Worm (Caenorhabditis elegans): ENCODE measurements around the gene exc-15.

The exc-15 gene

DNA sequence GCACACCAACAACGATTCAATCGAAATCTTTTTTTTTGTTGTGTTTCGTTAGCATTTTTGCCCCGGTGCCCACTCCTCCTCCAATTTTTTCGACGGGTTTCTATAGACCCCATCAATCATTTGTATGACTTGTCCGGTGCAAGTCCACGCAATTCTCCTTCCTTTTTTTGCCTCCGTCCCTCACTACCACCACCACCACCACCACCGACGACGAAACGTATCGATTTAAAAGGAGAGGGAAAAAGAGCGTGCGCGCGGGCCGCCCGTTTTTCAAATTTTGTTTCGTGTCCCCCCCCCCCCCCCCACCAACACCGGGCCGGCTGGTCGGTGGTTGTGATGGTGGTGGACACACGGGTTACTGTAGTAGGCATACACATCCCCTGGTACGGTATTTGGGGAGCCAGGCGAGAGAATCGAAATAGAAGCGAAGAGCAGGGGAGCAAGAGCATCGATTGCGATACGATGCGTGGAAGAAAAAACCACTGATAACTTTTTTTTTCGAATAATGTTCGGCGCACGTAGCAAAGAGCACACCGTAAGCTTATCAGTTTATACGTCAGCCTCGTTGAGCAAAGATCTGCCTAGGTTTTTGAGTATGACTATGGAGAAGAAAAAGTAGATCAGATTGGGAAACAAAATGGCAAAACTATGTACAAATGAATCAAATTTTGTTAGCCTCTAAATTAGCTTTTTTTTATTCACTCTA is 12.0 kb downstream of the exc-15 start:
- TF ChIP-seq che-1 (tag; optimal IDR thresholded peaks at IDR 0.05), result peak; percentile 51
- TF ChIP-seq unc-55 (GFP tag; optimal IDR thresholded peaks at IDR 0.05), result peak; percentile 90
- no peak for TF ChIP-seq lim-6 (tag; optimal IDR thresholded peaks at IDR 0.05)

DNA sequence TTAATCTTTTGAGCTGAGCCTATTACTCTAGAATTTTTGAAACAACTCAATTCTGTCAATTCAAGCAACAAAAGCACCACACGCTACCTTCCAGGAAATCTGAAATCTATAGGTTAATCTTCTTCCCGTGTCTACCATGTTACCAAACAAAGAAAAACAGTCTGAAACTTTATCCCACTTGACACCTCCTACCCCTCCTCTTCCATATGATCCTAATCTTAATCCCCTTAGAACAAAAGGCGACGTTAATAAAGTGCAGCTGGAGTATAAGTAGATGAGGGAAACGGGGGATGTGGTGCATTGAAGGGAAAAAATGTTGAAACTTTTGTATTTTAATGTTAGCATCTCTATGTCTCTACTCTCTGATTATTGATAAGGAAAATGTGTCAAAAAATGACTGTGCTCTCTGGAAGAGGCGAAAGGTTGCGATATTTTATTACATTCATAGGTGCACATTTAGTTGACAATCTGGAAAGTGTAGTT is 12.9 kb downstream of the exc-15 start:
- TF ChIP-seq ceh-19 (GFP tag; optimal IDR thresholded peaks at IDR 0.05) (no peak), ama-1 (optimal IDR thresholded peaks at IDR 0.05) (no peak), unc-55 (GFP tag; optimal IDR thresholded peaks at IDR 0.05) (no peak), nhr-232 (tag; optimal IDR thresholded peaks at IDR 0.05) (no peak), hlh-15 (tag; optimal IDR thresholded peaks at IDR 0.05) (no peak), sox-4 (tag; optimal IDR thresholded peaks at IDR 0.05) (no peak), elt-4 (tag; optimal IDR thresholded peaks at IDR 0.05) (no peak), pat-9 (tag; optimal IDR thresholded peaks at IDR 0.05) (no peak), lim-6 (tag; optimal IDR thresholded peaks at IDR 0.05) (no peak)

DNA sequence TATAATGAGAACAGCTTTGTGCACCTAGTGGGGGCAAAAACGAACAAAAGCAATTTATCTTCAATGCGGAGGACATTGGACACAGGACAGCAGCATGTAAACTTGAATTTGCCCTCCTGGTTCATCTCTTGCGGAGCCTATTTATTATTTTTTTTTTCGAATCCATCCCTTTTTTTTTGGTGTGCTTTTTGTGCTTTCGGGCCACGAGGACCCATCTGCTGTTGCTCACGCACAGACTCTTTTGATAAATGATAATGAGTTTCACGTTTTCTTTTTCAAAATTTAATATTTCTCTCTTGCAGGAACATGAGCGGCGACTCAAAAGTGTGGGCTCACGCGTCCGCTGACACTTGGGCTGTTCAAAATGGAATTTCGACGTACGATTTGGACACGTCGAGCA is 13.9 kb downstream of the exc-15 start, which contains the start of gene unc-62:
TSS of gene unc-62 (plus strand) at position 301 of the 400 bp plus-strand sequence.
- no peak for TF ChIP-seq unc-86 (tag; optimal IDR thresholded peaks at IDR 0.05)
- no peak for TF ChIP-seq ceh-34 (tag; optimal IDR thresholded peaks at IDR 0.05)
- TF ChIP-seq unc-3 (GFP tag; conservative IDR thresholded peaks at IDR 0.05), result no peak
- TF ChIP-seq unc-3 (tag; optimal IDR thresholded peaks at IDR 0.05), result no peak
- no peak for TF ChIP-seq ceh-45 (GFP tag; IDR thresholded peaks at IDR 0.05)
- TF ChIP-seq dmd-4 (tag; optimal IDR thresholded peaks at IDR 0.05; ENCODE audit: borderline replicate concordance), result no peak
- TF ChIP-seq fkh-6 (tag; optimal IDR thresholded peaks at IDR 0.05), result no peak
- no peak for TF ChIP-seq elt-2 (tag; optimal IDR thresholded peaks at IDR 0.05)
- TF ChIP-seq unc-42 (tag; optimal IDR thresholded peaks at IDR 0.05), result no peak
- no peak for TF ChIP-seq ceh-22 (tag; optimal IDR thresholded peaks at IDR 0.05)
- TF ChIP-seq zip-5 (tag; optimal IDR thresholded peaks at IDR 0.05), result no peak
- TF ChIP-seq C38D4.7 (GFP tag; optimal IDR thresholded peaks at IDR 0.05), result no peak
- TF ChIP-seq syd-9 (tag; optimal IDR thresholded peaks at IDR 0.05), result no peak

DNA sequence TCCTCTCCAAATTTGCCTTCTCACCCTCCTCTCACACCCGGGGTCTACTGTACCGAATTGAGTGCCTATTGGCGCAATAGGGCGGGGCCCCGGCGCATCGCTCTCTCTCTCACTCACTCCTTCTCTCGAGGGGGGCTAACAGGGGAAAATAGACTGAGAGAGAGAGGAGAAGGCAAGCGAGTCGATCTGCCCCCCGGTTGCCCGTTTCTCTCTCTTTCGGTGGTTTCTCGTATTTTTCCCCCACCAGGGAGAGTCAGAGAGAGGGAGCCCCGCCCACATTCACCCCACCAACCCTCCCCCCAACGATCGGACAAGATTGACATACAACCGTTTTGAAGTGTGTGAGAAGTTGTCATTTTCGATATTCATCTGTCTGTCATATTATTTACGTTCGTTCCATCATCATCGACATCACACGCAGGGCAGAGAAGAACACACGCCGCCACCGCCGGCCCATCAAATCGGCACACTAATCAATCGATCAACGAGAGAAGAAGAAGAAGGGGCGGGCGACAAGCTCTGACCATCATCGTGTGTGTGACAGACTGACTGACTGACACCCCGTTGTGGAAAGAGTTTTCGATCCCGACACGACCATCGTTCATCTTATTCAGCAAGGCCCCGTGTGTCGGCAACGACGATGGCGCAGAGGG is 16.0 kb downstream of the exc-15 start:
- TF ChIP-seq ceh-31 (tag; optimal IDR thresholded peaks at IDR 0.05), result peak; percentile 12
- TF ChIP-seq fkh-10 (GFP tag; optimal IDR thresholded peaks at IDR 0.05), result no peak
- peak; percentile 25 for TF ChIP-seq lin-11 (tag; optimal IDR thresholded peaks at IDR 0.05)
- TF ChIP-seq pat-9 (tag; optimal IDR thresholded peaks at IDR 0.05), result peak; percentile 29
- TF ChIP-seq rnt-1 (tag; optimal IDR thresholded peaks at IDR 0.05), result no peak
- TF ChIP-seq ceh-6 (GFP tag; optimal IDR thresholded peaks at IDR 0.05), result peak; percentile 1
- peak; percentile 54 for TF ChIP-seq T23F11.4 (GFP tag; optimal IDR thresholded peaks at IDR 0.05)
- peak; percentile 100 for TF ChIP-seq unc-55 (GFP tag; optimal IDR thresholded peaks at IDR 0.05)
- peak; percentile 14 for TF ChIP-seq madf-2 (tag; optimal IDR thresholded peaks at IDR 0.05)
- TF ChIP-seq nfya-1 (tag; optimal IDR thresholded peaks at IDR 0.05), result peak; percentile 98
- TF ChIP-seq ref-2 (tag; optimal IDR thresholded peaks at IDR 0.05), result peak; percentile 18
- TF ChIP-seq pax-1 (tag; optimal IDR thresholded peaks at IDR 0.05), result no peak

DNA sequence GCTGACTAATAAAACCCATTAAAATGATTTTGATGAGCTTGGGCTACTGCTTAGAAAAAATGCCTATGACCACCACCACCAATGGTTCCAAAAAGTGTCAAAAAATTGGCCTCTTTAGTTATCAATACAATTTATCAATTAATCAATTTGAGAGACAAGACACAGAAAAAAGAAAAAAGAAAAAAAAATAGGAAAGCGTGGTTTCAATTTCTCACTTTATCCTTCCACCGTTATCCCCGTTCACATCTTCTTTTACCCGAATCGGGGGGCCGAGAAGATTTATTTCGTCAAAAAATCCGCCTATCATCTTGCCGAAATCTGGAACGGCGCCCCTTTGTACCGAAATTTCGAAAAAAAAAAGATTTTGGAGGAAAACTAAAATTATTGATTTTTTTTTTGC is 17.4 kb downstream of the exc-15 start:
- TF ChIP-seq elt-2 (tag; optimal IDR thresholded peaks at IDR 0.05) (no peak), sox-2 (GFP tag; IDR thresholded peaks at IDR 0.05) (no peak), C08G9.2 (tag; optimal IDR thresholded peaks at IDR 0.05) (no peak), ztf-16 (tag; optimal IDR thresholded peaks at IDR 0.05) (no peak), ceh-6 (GFP tag; optimal IDR thresholded peaks at IDR 0.05) (no peak), ahr-1 (tag; optimal IDR thresholded peaks at IDR 0.05) (no peak), ceh-9 (tag; optimal IDR thresholded peaks at IDR 0.05) (no peak), che-1 (tag; optimal IDR thresholded peaks at IDR 0.05) (no peak), ceh-34 (tag; optimal IDR thresholded peaks at IDR 0.05) (no peak), pqm-1 (tag; optimal IDR thresholded peaks at IDR 0.05) (no peak), F13H6.1 (tag; optimal IDR thresholded peaks at IDR 0.05) (no peak), hlh-8 (tag; optimal IDR thresholded peaks at IDR 0.05) (no peak)
